Fruit fly (Drosophila melanogaster) whole organism, prepupa: ENCODE measurements around the gene eIF2Bepsilon.

Source experiments
- Hr39 ChIP-seq: fragments of 200-800 bp; sonication (Bioruptor generic); optimal IDR thresholded peaks from 2 replicates; lab custom pipeline; 2016; ENCODE audit warnings: missing biosample characterization, missing genetic modification characterization
- achi ChIP-seq: fragments of 200-800 bp; sonication (Bioruptor generic); optimal IDR thresholded peaks from 3 replicates; lab custom pipeline; 2016; ENCODE audit warnings: missing biosample characterization, missing genetic modification characterization

DNA sequence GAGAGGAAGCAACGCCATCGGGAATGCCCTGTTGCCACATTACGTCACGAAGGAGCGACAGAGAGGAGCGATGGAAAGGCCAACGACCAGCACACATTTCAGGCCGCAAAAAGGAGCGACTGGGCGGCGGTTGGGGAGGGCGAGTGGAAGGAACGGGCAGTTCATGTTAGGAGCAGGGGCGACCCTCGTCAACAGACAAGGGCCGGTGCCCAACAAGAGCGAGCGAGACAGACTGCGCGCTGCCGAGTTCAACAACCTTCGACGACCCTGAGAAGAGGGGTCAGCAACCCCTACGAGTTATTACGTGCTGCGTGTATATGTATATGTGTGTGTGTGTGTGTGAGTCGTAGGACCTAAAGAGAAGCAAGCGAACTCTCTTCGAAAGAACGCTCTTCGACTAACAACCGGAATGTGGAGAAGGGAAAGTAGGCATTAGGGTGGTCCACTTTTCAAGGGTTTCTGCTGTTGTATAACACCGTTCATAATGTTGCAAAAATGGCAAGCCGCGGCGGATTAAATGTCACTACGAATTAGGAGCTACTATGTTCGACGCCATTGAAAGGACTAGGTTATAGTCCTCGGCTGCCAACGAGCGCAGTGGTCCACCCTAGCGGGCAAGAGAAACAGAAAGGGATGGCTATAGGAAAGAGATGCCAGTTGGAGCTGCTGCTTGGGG is 28.9 kb upstream of the eIF2Bepsilon start:
- TF ChIP-seq Hr39 (GFP tag; lab: Kevin White, UChicago) (peak; percentile 99), achi (GFP tag; lab: Kevin White, UChicago) (peak; percentile 99)
